Fruit fly (Drosophila melanogaster) whole organism, embryonic: ENCODE results near the gene CG4465.

Experiments
- B-H1 ChIP-seq: fragments of 200-800 bp; sonication (Bioruptor generic); IDR thresholded peaks from 3 replicates; pipeline ENCODE4 v1.3.6; 2022; ENCODE audit warnings: missing biosample characterization, missing genetic modification characterization
- B-H2 ChIP-seq: fragments of 200-800 bp; sonication (Bioruptor generic); optimal IDR thresholded peaks from 2 replicates; lab custom pipeline; 2018; ENCODE audit warnings: missing biosample characterization, mild to moderate bottlenecking, missing genetic modification characterization
- C15 ChIP-seq: fragments of 200-800 bp; sonication (Bioruptor generic); IDR thresholded peaks from 3 replicates; pipeline ENCODE4 v1.3.6; 2022; ENCODE audit warnings: missing biosample characterization, missing genetic modification characterization
- CG10209 ChIP-seq: fragments of 200-800 bp; sonication (Bioruptor generic); optimal IDR thresholded peaks from 3 replicates; lab custom pipeline; 2017; ENCODE audit warnings: missing biosample characterization, mild to moderate bottlenecking, missing genetic modification characterization, missing genetic modification reagents
- CG10267 ChIP-seq: fragments of 200-800 bp; sonication (Bioruptor generic); optimal IDR thresholded peaks from 2 replicates; lab custom pipeline; 2018; ENCODE audit warnings: missing biosample characterization, mild to moderate bottlenecking, missing genetic modification characterization, moderate library complexity
- CG10979 ChIP-seq: fragments of 200-800 bp; sonication (Bioruptor generic); optimal IDR thresholded peaks from 2 replicates; lab custom pipeline; 2018; ENCODE audit warnings: missing biosample characterization, mild to moderate bottlenecking, missing genetic modification characterization, moderate library complexity
- CG11247 ChIP-seq: fragments of 200-800 bp; sonication (Bioruptor generic); IDR thresholded peaks from 2 replicates; pipeline ENCODE4 v1.3.6; 2022; ENCODE audit warnings: missing biosample characterization, missing genetic modification characterization
- CG12391 ChIP-seq: fragments of 200-800 bp; sonication (Bioruptor generic); optimal IDR thresholded peaks from 3 replicates; lab custom pipeline; 2018; ENCODE audit warnings: missing biosample characterization, mild to moderate bottlenecking, missing genetic modification characterization, moderate library complexity
- CG13123 ChIP-seq: fragments of 200-800 bp; sonication (Bioruptor generic); optimal IDR thresholded peaks from 2 replicates; lab custom pipeline; 2016; ENCODE audit warnings: missing biosample characterization, missing genetic modification characterization
- CG14860 ChIP-seq: fragments of 200-800 bp; sonication (Bioruptor generic); IDR thresholded peaks from 3 replicates; pipeline ENCODE4 v1.3.6; 2022; ENCODE audit warnings: missing biosample characterization, missing genetic modification characterization; ENCODE audit not compliant: partially characterized antibody
- CG14965 ChIP-seq: fragments of 200-800 bp; sonication (Bioruptor generic); optimal IDR thresholded peaks from 2 replicates; lab custom pipeline; 2016; ENCODE audit warnings: missing biosample characterization, missing genetic modification characterization, borderline replicate concordance
- CG1602 ChIP-seq: fragments of 200-800 bp; sonication (Bioruptor generic); optimal IDR thresholded peaks from 3 replicates; lab custom pipeline; 2016; ENCODE audit warnings: missing biosample characterization, missing genetic modification characterization
- CG17612 ChIP-seq: fragments of 200-800 bp; sonication (Bioruptor generic); IDR thresholded peaks from 2 replicates; pipeline ENCODE4 v1.3.6; 2022; ENCODE audit warnings: missing biosample characterization, missing genetic modification characterization
- CG2202 ChIP-seq: fragments of 200-800 bp; sonication (Bioruptor generic); optimal IDR thresholded peaks from 2 replicates; lab custom pipeline; 2018; ENCODE audit warnings: missing biosample characterization, mild to moderate bottlenecking, missing genetic modification characterization
- CG32767 ChIP-seq: fragments of 200-800 bp; sonication (Bioruptor generic); IDR thresholded peaks from 2 replicates; pipeline ENCODE4 v1.3.6; 2022; ENCODE audit warnings: missing biosample characterization, missing genetic modification characterization
- CG3281 ChIP-seq: fragments of 200-800 bp; sonication (Bioruptor generic); optimal IDR thresholded peaks from 3 replicates; lab custom pipeline; 2017; ENCODE audit warnings: missing biosample characterization, mild to moderate bottlenecking, missing genetic modification characterization
- CG3838 ChIP-seq: fragments of 200-800 bp; sonication (Bioruptor generic); optimal IDR thresholded peaks from 3 replicates; lab custom pipeline; 2016; ENCODE audit warnings: missing biosample characterization, missing genetic modification characterization
- CG3847 ChIP-seq: fragments of 200-800 bp; sonication (Bioruptor generic); IDR thresholded peaks from 2 replicates; pipeline ENCODE4 v1.3.6; 2022; ENCODE audit warnings: missing biosample characterization, missing genetic modification characterization
- CG4617 ChIP-seq: fragments of 200-800 bp; sonication (Bioruptor generic); optimal IDR thresholded peaks from 3 replicates; lab custom pipeline; 2016; ENCODE audit warnings: missing biosample characterization, missing genetic modification characterization, borderline replicate concordance
- CG6683 ChIP-seq: fragments of 200-800 bp; sonication (Bioruptor generic); optimal IDR thresholded peaks from 2 replicates; lab custom pipeline; 2017; ENCODE audit warnings: missing biosample characterization, mild to moderate bottlenecking, missing genetic modification characterization, missing genetic modification reagents
- CG6791 ChIP-seq: fragments of 200-800 bp; sonication (Bioruptor generic); IDR thresholded peaks from 3 replicates; pipeline ENCODE4 v1.3.6; 2022; ENCODE audit warnings: missing biosample characterization, missing genetic modification characterization; ENCODE audit not compliant: partially characterized antibody
- CG7839 ChIP-seq: fragments of 200-800 bp; sonication (Bioruptor generic); optimal IDR thresholded peaks from 3 replicates; lab custom pipeline; 2018; ENCODE audit warnings: missing biosample characterization, mild to moderate bottlenecking, missing genetic modification characterization, moderate library complexity
- CG9215 ChIP-seq: fragments of 200-800 bp; sonication (Bioruptor generic); IDR thresholded peaks from 2 replicates; pipeline ENCODE4 v1.3.6; 2022; ENCODE audit warnings: missing biosample characterization, missing genetic modification characterization
- CTCF ChIP-seq: fragments of 200-800 bp; sonication (Bioruptor generic); optimal IDR thresholded peaks from 2 replicates; lab custom pipeline; 2017; ENCODE audit warnings: missing biosample characterization, mild to moderate bottlenecking, missing genetic modification characterization, moderate library complexity
- Chrac-16 ChIP-seq: fragments of 200-800 bp; sonication (Bioruptor generic); optimal IDR thresholded peaks from 3 replicates; lab custom pipeline; 2016; ENCODE audit warnings: missing biosample characterization, missing genetic modification characterization
- Dek ChIP-seq: fragments of 200-800 bp; sonication (Bioruptor generic); optimal IDR thresholded peaks from 3 replicates; lab custom pipeline; 2019; ENCODE audit warnings: missing biosample characterization, mild to moderate bottlenecking, missing genetic modification characterization, moderate library complexity
- Dp ChIP-seq: fragments of 200-800 bp; sonication (Bioruptor generic); optimal IDR thresholded peaks from 2 replicates; lab custom pipeline; 2018; ENCODE audit warnings: missing biosample characterization, mild to moderate bottlenecking, missing genetic modification characterization, moderate library complexity
- Elba2 ChIP-seq: fragments of 200-800 bp; sonication (Bioruptor generic); optimal IDR thresholded peaks from 3 replicates; lab custom pipeline; 2016; ENCODE audit warnings: missing biosample characterization, missing genetic modification characterization
- Gsc ChIP-seq: fragments of 200-800 bp; sonication (Bioruptor generic); IDR thresholded peaks from 2 replicates; pipeline ENCODE4 v1.3.6; 2022; ENCODE audit warnings: missing biosample characterization, missing genetic modification characterization
- H2.0 ChIP-seq: fragments of 200-800 bp; sonication (Bioruptor generic); IDR thresholded peaks from 2 replicates; pipeline ENCODE4 v1.3.6; 2022; ENCODE audit warnings: missing biosample characterization, missing genetic modification characterization
- NK7.1 ChIP-seq: fragments of 200-800 bp; sonication (Bioruptor generic); optimal IDR thresholded peaks from 3 replicates; lab custom pipeline; 2016; ENCODE audit warnings: missing biosample characterization, missing genetic modification characterization
- Oli ChIP-seq: fragments of 200-800 bp; sonication (Bioruptor generic); optimal IDR thresholded peaks from 2 replicates; lab custom pipeline; 2018; ENCODE audit warnings: missing biosample characterization, mild to moderate bottlenecking, missing genetic modification characterization, moderate library complexity
- PHDP ChIP-seq: fragments of 200-800 bp; sonication (Bioruptor generic); optimal IDR thresholded peaks from 3 replicates; lab custom pipeline; 2018; ENCODE audit warnings: missing biosample characterization, mild to moderate bottlenecking, missing genetic modification characterization, moderate library complexity
- Ravus ChIP-seq: fragments of 200-800 bp; sonication (Bioruptor generic); IDR thresholded peaks from 2 replicates; pipeline ENCODE4 v1.3.6; 2022; ENCODE audit warnings: missing biosample characterization, missing genetic modification characterization
- Side ChIP-seq: fragments of 200-800 bp; sonication (Bioruptor generic); optimal IDR thresholded peaks from 2 replicates; lab custom pipeline; 2016; ENCODE audit warnings: missing biosample characterization, missing genetic modification characterization
- ara ChIP-seq: fragments of 200-800 bp; sonication (Bioruptor generic); IDR thresholded peaks from 2 replicates; pipeline ENCODE4 v1.3.6; 2022; ENCODE audit warnings: missing biosample characterization, missing genetic modification characterization
- caup ChIP-seq: fragments of 200-800 bp; sonication (Bioruptor generic); optimal IDR thresholded peaks from 3 replicates; lab custom pipeline; 2017; ENCODE audit warnings: missing biosample characterization, mild to moderate bottlenecking, missing genetic modification characterization, moderate library complexity; ENCODE audit not compliant: severe bottlenecking
- cwo ChIP-seq: fragments of 200-800 bp; sonication (Bioruptor generic); optimal IDR thresholded peaks from 3 replicates; lab custom pipeline; 2017; ENCODE audit warnings: missing biosample characterization, missing genetic modification characterization, mild to moderate bottlenecking, moderate library complexity, missing genetic modification reagents
- fd64A ChIP-seq: fragments of 200-800 bp; sonication (Bioruptor generic); optimal IDR thresholded peaks from 3 replicates; lab custom pipeline; 2018; ENCODE audit warnings: missing biosample characterization, mild to moderate bottlenecking, missing genetic modification characterization
- ftz-f1 ChIP-seq: fragments of 200-800 bp; sonication (Bioruptor generic); optimal IDR thresholded peaks from 2 replicates; lab custom pipeline; 2016; ENCODE audit warnings: missing biosample characterization, missing genetic modification characterization
- gt ChIP-seq: fragments of 200-800 bp; sonication (Bioruptor generic); IDR thresholded peaks from 2 replicates; pipeline ENCODE4 v1.3.6; 2022; ENCODE audit warnings: missing biosample characterization, missing genetic modification characterization
- ind ChIP-seq: fragments of 200-800 bp; sonication (Bioruptor generic); optimal IDR thresholded peaks from 3 replicates; lab custom pipeline; 2016; ENCODE audit warnings: missing biosample characterization, missing genetic modification characterization
- jing ChIP-seq: fragments of 200-800 bp; sonication (Bioruptor generic); optimal IDR thresholded peaks from 2 replicates; lab custom pipeline; 2018; ENCODE audit warnings: missing biosample characterization, mild to moderate bottlenecking, missing genetic modification characterization
- klu ChIP-seq: fragments of 200-800 bp; sonication (Bioruptor generic); IDR thresholded peaks from 2 replicates; pipeline ENCODE4 v1.3.6; 2022; ENCODE audit warnings: missing biosample characterization, missing genetic modification characterization
- kni ChIP-seq: fragments of 200-800 bp; sonication (Bioruptor generic); optimal IDR thresholded peaks from 3 replicates; lab custom pipeline; 2017; ENCODE audit warnings: mild to moderate bottlenecking, missing biosample characterization, missing genetic modification reagents, missing genetic modification characterization
- odd ChIP-seq: fragments of 200-800 bp; sonication (Bioruptor generic); optimal IDR thresholded peaks from 2 replicates; lab custom pipeline; 2017; ENCODE audit warnings: missing biosample characterization, mild to moderate bottlenecking, missing genetic modification characterization
- pros ChIP-seq: fragments of 200-800 bp; sonication (Bioruptor generic); optimal IDR thresholded peaks from 3 replicates; lab custom pipeline; 2019; ENCODE audit warnings: missing biosample characterization, mild to moderate bottlenecking, missing genetic modification characterization, moderate library complexity
- psq ChIP-seq: fragments of 200-800 bp; sonication (Bioruptor generic); optimal IDR thresholded peaks from 2 replicates; lab custom pipeline; 2017; ENCODE audit warnings: missing biosample characterization, missing genetic modification characterization
- slbo ChIP-seq: fragments of 200-800 bp; sonication (Bioruptor generic); IDR thresholded peaks from 2 replicates; pipeline ENCODE4 v1.3.6; 2022; ENCODE audit warnings: missing biosample characterization, missing genetic modification characterization
- sob ChIP-seq: fragments of 200-800 bp; sonication (Bioruptor generic); IDR thresholded peaks from 2 replicates; pipeline ENCODE4 v1.3.6; 2022; ENCODE audit warnings: missing biosample characterization, missing genetic modification characterization

CG4465 gene

DNA sequence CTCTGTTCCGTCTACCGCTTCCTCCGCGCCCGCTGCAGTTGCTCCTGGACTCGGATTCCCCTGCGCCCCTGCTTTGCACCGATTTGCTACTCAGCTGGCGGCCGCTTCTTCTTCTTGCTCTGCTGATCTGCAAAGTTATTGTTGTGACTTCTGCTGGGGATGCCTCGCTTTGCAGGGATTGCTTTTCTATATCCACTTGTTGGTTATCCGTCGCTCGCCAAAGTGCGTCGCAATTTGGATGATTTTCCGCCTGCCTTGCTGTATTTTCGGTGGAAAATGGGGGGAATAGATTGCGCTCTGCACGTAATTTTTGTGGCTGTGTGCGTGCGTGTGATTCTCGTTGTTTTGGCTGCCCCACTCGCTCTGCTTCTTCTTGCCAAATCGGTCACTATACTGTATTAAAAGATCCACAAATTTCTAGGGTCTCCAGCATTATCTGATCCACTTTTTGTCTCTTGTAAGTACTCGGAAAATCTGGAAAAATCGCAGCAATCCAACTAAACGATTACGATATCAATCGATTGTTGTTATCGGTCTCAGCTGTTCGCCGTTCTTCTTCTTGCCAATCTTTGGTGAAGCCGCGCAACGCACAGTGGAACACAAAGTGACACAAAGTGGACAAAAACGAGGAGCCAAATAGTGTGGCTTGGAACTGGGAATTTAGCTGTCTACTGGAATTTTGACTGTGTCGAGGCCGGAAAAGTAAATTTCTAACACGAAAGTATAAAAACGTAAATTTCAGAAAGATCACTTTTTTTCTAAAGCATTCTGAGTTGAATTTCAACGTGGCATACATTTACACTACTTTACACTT, 14.5 kb downstream of the CG4465 start, which contains the start of gene ClpX (continued):
- TF ChIP-seq caup = no peak
- TF ChIP-seq jing = no peak
- peak; percentile 63 for TF ChIP-seq B-H2
- TF ChIP-seq Ravus (GFP tag; lab: Robert Waterston, UW) = no peak
- TF ChIP-seq CG17612 (GFP tag; lab: Robert Waterston, UW) = no peak
- TF ChIP-seq CG14965 (GFP tag; lab: Kevin White, UChicago) = no peak
- TF ChIP-seq CG9215 = no peak
- TF ChIP-seq Elba2 (GFP tag; lab: Kevin White, UChicago) = no peak
- no peak for TF ChIP-seq CG11247 (GFP tag; lab: Robert Waterston, UW)
- no peak for TF ChIP-seq CG3847
- TF ChIP-seq CG6683 (GFP tag; lab: Kevin White, UChicago) = no peak
- TF ChIP-seq B-H1 (GFP tag; lab: Robert Waterston, UW) = no peak
- TF ChIP-seq Side (GFP tag; lab: Kevin White, UChicago) = no peak
- no peak for TF ChIP-seq gt
- peak; percentile 17 for TF ChIP-seq PHDP
- no peak for TF ChIP-seq ftz-f1 (GFP tag; lab: Kevin White, UChicago)
- TF ChIP-seq CG2202 = no peak
- TF ChIP-seq ind = no peak
- TF ChIP-seq C15 = no peak
- no peak for TF ChIP-seq CG1602
- no peak for TF ChIP-seq CG32767 (GFP tag; lab: Robert Waterston, UW)
- TF ChIP-seq fd64A (GFP tag; lab: Kevin White, UChicago) = no peak
- no peak for TF ChIP-seq slbo (GFP tag; lab: Robert Waterston, UW)
- no peak for TF ChIP-seq CG13123 (GFP tag; lab: Kevin White, UChicago)
- no peak for TF ChIP-seq H2.0 (GFP tag; lab: Robert Waterston, UW)
- peak; percentile 7 for TF ChIP-seq CG12391 (tag; lab: Kevin White, UChicago)
- no peak for TF ChIP-seq CTCF (GFP tag; lab: Kevin White, UChicago)
- TF ChIP-seq ara (GFP tag; lab: Robert Waterston, UW) = no peak
- TF ChIP-seq Dek (tag; lab: Kevin White, UChicago) = peak; percentile 20
- TF ChIP-seq CG6791 = peak; percentile 75
- TF ChIP-seq CG4617 = peak; percentile 58
- TF ChIP-seq CG10267 = peak; percentile 12
- TF ChIP-seq Gsc (GFP tag; lab: Robert Waterston, UW) = no peak
- TF ChIP-seq Oli = no peak
- peak; percentile 8 for TF ChIP-seq CG7839 (tag; lab: Kevin White, UChicago)
- peak; percentile 51 for TF ChIP-seq Dp (GFP tag; lab: Kevin White, UChicago)
- no peak for TF ChIP-seq odd (GFP tag; lab: Kevin White, UChicago)
- TF ChIP-seq CG10979 (tag; lab: Kevin White, UChicago) = no peak
- no peak for TF ChIP-seq psq
- TF ChIP-seq Chrac-16 = no peak
- no peak for TF ChIP-seq sob (GFP tag; lab: Robert Waterston, UW)
- TF ChIP-seq NK7.1 (GFP tag; lab: Kevin White, UChicago) = no peak
- no peak for TF ChIP-seq cwo (GFP tag; lab: Kevin White, UChicago)
- no peak for TF ChIP-seq pros
- no peak for TF ChIP-seq CG3838 (GFP tag; lab: Kevin White, UChicago)
- no peak for TF ChIP-seq CG10209 (GFP tag; lab: Kevin White, UChicago)
- TF ChIP-seq CG14860 (GFP tag; lab: Robert Waterston, UW) = peak; percentile 59; the same call in 2 of the 3 replicates
- no peak for TF ChIP-seq klu
- TF ChIP-seq CG3281 (GFP tag; lab: Kevin White, UChicago) = peak; percentile 17
- no peak for TF ChIP-seq kni (GFP tag; lab: Kevin White, UChicago)
